Fruit fly (Drosophila melanogaster) whole organism, prepupa: ENCODE data around the gene SPH93.

Experiments
- Blimp-1 ChIP-seq: fragments of 200-800 bp; sonication (Bioruptor generic); optimal IDR thresholded peaks from 3 replicates; lab custom pipeline; 2017; ENCODE audit warnings: missing biosample characterization, missing genetic modification characterization, mild to moderate bottlenecking, moderate library complexity, missing genetic modification reagents
- CG10631 ChIP-seq: fragments of 200-800 bp; sonication (Bioruptor generic); optimal IDR thresholded peaks from 2 replicates; lab custom pipeline; 2016; ENCODE audit warnings: missing biosample characterization, missing genetic modification characterization
- CG10669 ChIP-seq: fragments of 200-800 bp; sonication (Bioruptor generic); optimal IDR thresholded peaks from 3 replicates; lab custom pipeline; 2018; ENCODE audit warnings: missing biosample characterization, mild to moderate bottlenecking, missing genetic modification characterization, moderate library complexity
- CG11294 ChIP-seq: fragments of 200-800 bp; sonication (Bioruptor generic); IDR thresholded peaks from 2 replicates; pipeline ENCODE4 v1.3.6; 2022; ENCODE audit warnings: missing biosample characterization, missing genetic modification characterization
- CG11762 ChIP-seq: fragments of 200-800 bp; sonication (Bioruptor generic); optimal IDR thresholded peaks from 3 replicates; lab custom pipeline; 2016; ENCODE audit warnings: missing biosample characterization, missing genetic modification characterization; ENCODE audit not compliant: insufficient read depth
- CG11902 ChIP-seq: fragments of 200-800 bp; sonication (Bioruptor generic); optimal IDR thresholded peaks from 3 replicates; lab custom pipeline; 2016; ENCODE audit warnings: missing biosample characterization, missing genetic modification characterization
- CG15336 ChIP-seq: fragments of 200-800 bp; sonication (Bioruptor generic); IDR thresholded peaks from 2 replicates; pipeline ENCODE4 v1.3.6; 2022; ENCODE audit warnings: missing biosample characterization, missing genetic modification characterization
- CG1621 ChIP-seq: fragments of 200-800 bp; sonication (Bioruptor generic); optimal IDR thresholded peaks from 3 replicates; lab custom pipeline; 2018; ENCODE audit warnings: missing biosample characterization, mild to moderate bottlenecking, missing genetic modification characterization
- CG16779 ChIP-seq: fragments of 200-800 bp; sonication (Bioruptor generic); optimal IDR thresholded peaks from 3 replicates; lab custom pipeline; 2017; ENCODE audit warnings: missing biosample characterization, mild to moderate bottlenecking, missing genetic modification characterization
- CG31627 ChIP-seq: fragments of 200-800 bp; sonication (Bioruptor generic); optimal IDR thresholded peaks from 3 replicates; lab custom pipeline; 2016; ENCODE audit warnings: missing biosample characterization, missing genetic modification characterization
- CG32006 ChIP-seq: fragments of 200-800 bp; sonication (Bioruptor generic); optimal IDR thresholded peaks from 3 replicates; lab custom pipeline; 2017; ENCODE audit warnings: missing biosample characterization, mild to moderate bottlenecking, missing genetic modification characterization
- CG3919 ChIP-seq: fragments of 200-800 bp; sonication (Bioruptor generic); optimal IDR thresholded peaks from 3 replicates; lab custom pipeline; 2016; ENCODE audit warnings: missing biosample characterization, missing genetic modification characterization
- CG6163 ChIP-seq: fragments of 200-800 bp; sonication (Bioruptor generic); IDR thresholded peaks from 3 replicates; pipeline ENCODE4 v1.3.6; 2022; ENCODE audit warnings: missing biosample characterization, missing genetic modification characterization
- CG6276 ChIP-seq: fragments of 200-800 bp; sonication (Bioruptor generic); optimal IDR thresholded peaks from 2 replicates; lab custom pipeline; 2017; ENCODE audit warnings: missing biosample characterization, mild to moderate bottlenecking, missing genetic modification characterization
- CG6854 ChIP-seq: fragments of 200-800 bp; sonication (Bioruptor generic); optimal IDR thresholded peaks from 2 replicates; lab custom pipeline; 2017; ENCODE audit warnings: missing biosample characterization, mild to moderate bottlenecking, missing genetic modification characterization
- CG7368 ChIP-seq: fragments of 200-800 bp; sonication (Bioruptor generic); optimal IDR thresholded peaks from 3 replicates; lab custom pipeline; 2016; ENCODE audit warnings: missing biosample characterization, missing genetic modification characterization
- CG8119 ChIP-seq: fragments of 200-800 bp; sonication (Bioruptor generic); IDR thresholded peaks from 3 replicates; pipeline ENCODE4 v1.3.6; 2022; ENCODE audit warnings: missing biosample characterization, missing genetic modification characterization
- CG8319 ChIP-seq: fragments of 200-800 bp; sonication (Bioruptor generic); optimal IDR thresholded peaks from 3 replicates; lab custom pipeline; 2016; ENCODE audit warnings: missing biosample characterization, missing genetic modification characterization
- CG9139 ChIP-seq: fragments of 200-800 bp; sonication (Bioruptor generic); optimal IDR thresholded peaks from 3 replicates; lab custom pipeline; 2017; ENCODE audit warnings: missing biosample characterization, mild to moderate bottlenecking, missing genetic modification characterization
- Eip75B ChIP-seq: fragments of 200-800 bp; sonication (Bioruptor generic); optimal IDR thresholded peaks from 3 replicates; lab custom pipeline; 2016; ENCODE audit warnings: missing biosample characterization, missing genetic modification characterization
- Eip93F ChIP-seq: fragments of 200-800 bp; sonication (Bioruptor generic); optimal IDR thresholded peaks from 2 replicates; lab custom pipeline; 2016; ENCODE audit warnings: missing biosample characterization, mild to moderate bottlenecking, missing genetic modification characterization
- Ets21C ChIP-seq: fragments of 200-800 bp; sonication (Bioruptor generic); optimal IDR thresholded peaks from 3 replicates; lab custom pipeline; 2016; ENCODE audit warnings: missing biosample characterization, missing genetic modification characterization
- Gug ChIP-seq: fragments of 200-800 bp; sonication (Bioruptor generic); IDR thresholded peaks from 2 replicates; pipeline ENCODE4 v1.3.6; 2022; ENCODE audit warnings: missing biosample characterization, missing genetic modification characterization
- Hr39 ChIP-seq: fragments of 200-800 bp; sonication (Bioruptor generic); optimal IDR thresholded peaks from 2 replicates; lab custom pipeline; 2016; ENCODE audit warnings: missing biosample characterization, missing genetic modification characterization
- Hr4 ChIP-seq: fragments of 200-800 bp; sonication (Bioruptor generic); optimal IDR thresholded peaks from 3 replicates; lab custom pipeline; 2016; ENCODE audit warnings: missing biosample characterization, missing genetic modification characterization
- Met ChIP-seq: fragments of 200-800 bp; sonication (Bioruptor generic); optimal IDR thresholded peaks from 3 replicates; lab custom pipeline; 2016; ENCODE audit warnings: missing biosample characterization, missing genetic modification characterization
- OdsH ChIP-seq: fragments of 200-800 bp; sonication (Bioruptor generic); optimal IDR thresholded peaks from 3 replicates; lab custom pipeline; 2016; ENCODE audit warnings: missing biosample characterization, missing genetic modification characterization
- Smox ChIP-seq: fragments of 200-800 bp; sonication (Bioruptor generic); optimal IDR thresholded peaks from 3 replicates; lab custom pipeline; 2016; ENCODE audit warnings: missing biosample characterization, missing genetic modification characterization
- Sox14 ChIP-seq: fragments of 200-800 bp; sonication (Bioruptor generic); optimal IDR thresholded peaks from 3 replicates; lab custom pipeline; 2016; ENCODE audit warnings: missing biosample characterization, missing genetic modification characterization
- Sox15 ChIP-seq: fragments of 200-800 bp; sonication (Bioruptor generic); optimal IDR thresholded peaks from 3 replicates; lab custom pipeline; 2016; ENCODE audit warnings: missing biosample characterization, missing genetic modification characterization
- achi ChIP-seq: fragments of 200-800 bp; sonication (Bioruptor generic); optimal IDR thresholded peaks from 3 replicates; lab custom pipeline; 2016; ENCODE audit warnings: missing biosample characterization, missing genetic modification characterization
- cyc ChIP-seq: fragments of 200-800 bp; sonication (Bioruptor generic); optimal IDR thresholded peaks from 3 replicates; lab custom pipeline; 2016; ENCODE audit warnings: missing biosample characterization, missing genetic modification characterization
- dsx ChIP-seq: fragments of 200-800 bp; optimal IDR thresholded peaks from 3 replicates; lab custom pipeline; 2019; ENCODE audit warnings: missing biosample characterization, mild to moderate bottlenecking, missing genetic modification characterization, moderate library complexity; ENCODE audit not compliant: poor library complexity, severe bottlenecking
- eg ChIP-seq: fragments of 200-800 bp; sonication (Bioruptor generic); IDR thresholded peaks from 3 replicates; pipeline ENCODE4 v1.3.6; 2022; ENCODE audit warnings: missing biosample characterization, missing genetic modification characterization
- esn ChIP-seq: fragments of 200-800 bp; sonication (Bioruptor generic); optimal IDR thresholded peaks from 2 replicates; lab custom pipeline; 2016; ENCODE audit warnings: missing biosample characterization, mild to moderate bottlenecking, missing genetic modification characterization, moderate library complexity
- fd59A ChIP-seq: fragments of 200-800 bp; sonication (Bioruptor generic); optimal IDR thresholded peaks from 2 replicates; lab custom pipeline; 2017; ENCODE audit warnings: missing biosample characterization, mild to moderate bottlenecking, missing genetic modification characterization, missing genetic modification reagents
- lz ChIP-seq: fragments of 200-800 bp; sonication (Bioruptor generic); optimal IDR thresholded peaks from 3 replicates; lab custom pipeline; 2016; ENCODE audit warnings: missing biosample characterization, missing genetic modification characterization
- net ChIP-seq: fragments of 200-800 bp; sonication (Bioruptor generic); optimal IDR thresholded peaks from 3 replicates; lab custom pipeline; 2016; ENCODE audit warnings: missing biosample characterization, missing genetic modification characterization
- pdm3 ChIP-seq: fragments of 200-800 bp; sonication (Bioruptor generic); optimal IDR thresholded peaks from 3 replicates; lab custom pipeline; 2016; ENCODE audit warnings: missing biosample characterization, missing genetic modification characterization
- salr ChIP-seq, 2 experiments: fragments of 200-800 bp; sonication (Bioruptor generic); optimal IDR thresholded peaks; 3 replicates each; lab custom pipeline; 2016 to 2018; ENCODE audit warnings: missing biosample characterization in 2 of 2, missing genetic modification characterization in 2 of 2, mild to moderate bottlenecking in 1 of 2
- spab ChIP-seq: fragments of 200-800 bp; sonication (Bioruptor generic); optimal IDR thresholded peaks from 2 replicates; lab custom pipeline; 2017; ENCODE audit warnings: missing biosample characterization, mild to moderate bottlenecking, missing genetic modification characterization, missing genetic modification reagents
- ss ChIP-seq, 2 experiments: fragments of 200-800 bp; sonication (Bioruptor generic); optimal IDR thresholded peaks; 2 replicates in 1 of 2; 3 replicates in 1 of 2; lab custom pipeline; 2017 to 2018; ENCODE audit warnings: mild to moderate bottlenecking in 2 of 2, missing biosample characterization in 2 of 2, missing genetic modification characterization in 2 of 2, moderate library complexity in 1 of 2
- svp ChIP-seq: fragments of 200-800 bp; sonication (Bioruptor generic); peaks from one replicate; lab custom pipeline; 2016; ENCODE audit warnings: missing biosample characterization, missing genetic modification characterization
- topi ChIP-seq: fragments of 200-800 bp; sonication (Bioruptor generic); optimal IDR thresholded peaks from 3 replicates; lab custom pipeline; 2016; ENCODE audit warnings: missing biosample characterization, missing genetic modification characterization
- vri ChIP-seq: fragments of 200-800 bp; sonication (Bioruptor generic); optimal IDR thresholded peaks from 3 replicates; lab custom pipeline; 2016; ENCODE audit warnings: missing biosample characterization, mild to moderate bottlenecking, missing genetic modification characterization

Gene SPH93

DNA sequence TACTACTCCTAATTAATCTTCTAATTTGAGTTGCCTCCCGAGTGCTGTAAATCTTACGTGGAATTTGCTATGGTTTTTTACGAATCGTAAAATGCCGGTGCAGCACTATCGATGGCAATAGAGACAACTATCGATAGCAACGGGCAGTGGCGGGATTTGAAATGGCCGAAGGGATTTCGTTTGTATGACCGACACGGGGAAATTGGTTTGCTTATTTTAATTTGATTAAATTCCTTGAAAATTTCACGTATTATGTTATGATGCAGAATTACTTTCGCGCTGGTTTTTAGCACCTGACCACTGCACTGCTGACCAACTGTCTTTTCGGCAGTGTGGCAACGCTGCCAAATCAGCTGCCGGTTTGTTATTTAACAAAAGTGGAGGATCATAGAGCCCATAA lies 28.5 kb upstream of the SPH93 start, which contains the start of the genes GCS2beta and CG5131 (continued):
- TF ChIP-seq topi (GFP tag; lab: Kevin White, UChicago) (peak; percentile 91), CG8119 (peak; percentile 87), Sox15 (peak; percentile 94), ss (GFP tag; optimal IDR thresholded peaks at IDR 0.05; lab: Kevin White, UChicago) (no peak), dsx (GFP tag; lab: Kevin White, UChicago) (peak; percentile 61), eg (GFP tag; lab: Robert Waterston, UW) (peak; percentile 95), CG32006 (GFP tag; lab: Kevin White, UChicago) (peak; percentile 93), salr (GFP tag; optimal IDR thresholded peaks at IDR 0.05; lab: Kevin White, UChicago) (peak; percentile 85 to 86), pdm3 (peak; percentile 96), Gug (GFP tag; lab: Robert Waterston, UW) (peak; percentile 91), CG7368 (GFP tag; lab: Kevin White, UChicago) (peak; percentile 92), CG1621 (tag; lab: Kevin White, UChicago) (peak; percentile 86), net (GFP tag; lab: Kevin White, UChicago) (peak; percentile 92), CG11762 (GFP tag; lab: Kevin White, UChicago) (peak; percentile 86), CG10631 (GFP tag; lab: Kevin White, UChicago) (peak; percentile 95), CG6276 (GFP tag; lab: Kevin White, UChicago) (peak; percentile 73), CG31627 (peak; percentile 97), Blimp-1 (GFP tag; lab: Kevin White, UChicago) (peak; percentile 37), achi (peak; percentile 91), CG15336 (GFP tag; lab: Robert Waterston, UW) (peak; percentile 85), esn (GFP tag; lab: Kevin White, UChicago) (peak; percentile 93), CG6163 (GFP tag; lab: Robert Waterston, UW) (peak; percentile 92), vri (GFP tag; lab: Kevin White, UChicago) (peak; percentile 89), Smox (GFP tag; lab: Kevin White, UChicago) (peak; percentile 90), svp (GFP tag; lab: Kevin White, UChicago) (peak; percentile 97), Ets21C (GFP tag; lab: Kevin White, UChicago) (peak; percentile 93), CG16779 (tag; lab: Kevin White, UChicago) (peak; percentile 52), OdsH (GFP tag; lab: Kevin White, UChicago) (peak; percentile 95), Sox14 (GFP tag; lab: Kevin White, UChicago) (peak; percentile 95), lz (GFP tag; lab: Kevin White, UChicago) (peak; percentile 93)

DNA sequence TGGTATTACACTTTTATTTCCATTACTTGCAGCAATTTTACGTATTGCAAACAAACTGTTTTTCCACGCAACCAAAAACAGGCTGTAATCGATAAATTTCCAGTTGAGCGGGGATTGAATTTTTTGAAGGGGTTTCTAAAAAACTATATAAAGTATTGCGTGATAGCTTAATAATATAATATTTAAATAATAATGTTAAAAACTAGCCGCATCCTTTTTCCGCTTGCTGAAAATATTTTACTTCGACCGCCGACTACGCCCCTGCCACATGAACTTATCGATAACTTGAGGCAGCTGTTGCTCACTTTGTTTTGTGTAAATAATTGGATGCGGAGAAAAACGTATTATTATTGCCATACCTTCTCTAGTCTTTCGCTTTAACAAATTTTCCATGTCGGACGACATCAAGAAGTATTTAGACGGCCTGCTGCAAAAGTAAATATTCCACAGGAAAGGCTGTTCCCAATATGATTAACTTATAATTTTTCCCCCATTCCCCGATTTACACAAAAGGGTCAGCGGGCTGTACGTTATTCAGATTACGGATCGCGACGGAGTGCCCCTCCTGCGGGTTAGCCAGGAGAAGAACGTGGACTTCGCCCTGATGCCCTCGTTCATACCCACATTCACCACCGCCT lies 25.3 kb upstream of the SPH93 start, which contains the start of the genes fws and Lamtor3:
fws (minus strand) TSS at position 87 of the 638 bp plus-strand sequence.
Lamtor3 (plus strand) TSS at position 289 of the 638 bp plus-strand sequence.
- TF ChIP-seq achi, result peak; percentile 99
- TF ChIP-seq Blimp-1 (GFP tag; lab: Kevin White, UChicago), result peak; percentile 94
- TF ChIP-seq CG31627, result peak; percentile 97
- TF ChIP-seq CG9139 (GFP tag; lab: Kevin White, UChicago), result peak; percentile 94
- TF ChIP-seq esn (GFP tag; lab: Kevin White, UChicago), result peak; percentile 99
- TF ChIP-seq CG32006 (GFP tag; lab: Kevin White, UChicago), result peak; percentile 100
- peak; percentile 100 for TF ChIP-seq CG6163 (GFP tag; lab: Robert Waterston, UW)
- peak; percentile 99 for TF ChIP-seq CG11294 (GFP tag; lab: Robert Waterston, UW)
- TF ChIP-seq CG1621 (tag; lab: Kevin White, UChicago), result peak; percentile 97
- peak; percentile 98 for TF ChIP-seq CG8319
- TF ChIP-seq CG10631 (GFP tag; lab: Kevin White, UChicago), result peak; percentile 100
- peak; percentile 89 for TF ChIP-seq Eip93F (GFP tag; lab: Kevin White, UChicago)
- peak; percentile 98 for TF ChIP-seq CG11902 (GFP tag; lab: Kevin White, UChicago)
- peak; percentile 98 for TF ChIP-seq Met
- TF ChIP-seq CG7368 (GFP tag; lab: Kevin White, UChicago), result peak; percentile 98
- TF ChIP-seq net (GFP tag; lab: Kevin White, UChicago), result peak; percentile 98
- TF ChIP-seq salr (GFP tag; optimal IDR thresholded peaks at IDR 0.05; lab: Kevin White, UChicago), result peak; percentile 94 to 98
- TF ChIP-seq fd59A (GFP tag; lab: Kevin White, UChicago), result peak; percentile 96
- peak; percentile 92 for TF ChIP-seq Ets21C (GFP tag; lab: Kevin White, UChicago)
- TF ChIP-seq svp (GFP tag; lab: Kevin White, UChicago), result peak; percentile 97
- TF ChIP-seq OdsH (GFP tag; lab: Kevin White, UChicago), result peak; percentile 99
- peak; percentile 99 for TF ChIP-seq CG10669 (GFP tag; lab: Kevin White, UChicago)
- TF ChIP-seq spab (GFP tag; lab: Kevin White, UChicago), result peak; percentile 97
- TF ChIP-seq CG6276 (GFP tag; lab: Kevin White, UChicago), result peak; percentile 99
- TF ChIP-seq CG3919 (GFP tag; lab: Kevin White, UChicago), result peak; percentile 99
- TF ChIP-seq Hr39 (GFP tag; lab: Kevin White, UChicago), result peak; percentile 96
- peak; percentile 98 for TF ChIP-seq Hr4 (GFP tag; lab: Kevin White, UChicago)
- TF ChIP-seq Eip75B (GFP tag; lab: Kevin White, UChicago), result peak; percentile 94
- TF ChIP-seq dsx (GFP tag; lab: Kevin White, UChicago), result peak; percentile 97
- TF ChIP-seq CG6854 (GFP tag; lab: Kevin White, UChicago), result peak; percentile 96
- peak; percentile 96 for TF ChIP-seq cyc (GFP tag; lab: Kevin White, UChicago)
- TF ChIP-seq pdm3, result peak; percentile 97
